Worm (Caenorhabditis elegans) whole organism, mixed stage, embryonic: ENCODE measurements around the gene R07G3.8.

ENCODE experiments used
- cnd-1 ChIP-seq: fragments of 200-800 bp; sonication (Bioruptor generic); optimal IDR thresholded peaks from 2 replicates; lab custom pipeline; 2018; ENCODE audit warnings: mild to moderate bottlenecking, missing genetic modification characterization, missing compliant biosample characterization
- elt-3 ChIP-seq: fragments of 150-350 bp; optimal IDR thresholded peaks from 2 replicates; lab custom pipeline; 2014; ENCODE audit warnings: missing biosample characterization, missing genetic modification characterization
- flh-1 ChIP-seq: fragments of 200-800 bp; sonication (Bioruptor generic); optimal IDR thresholded peaks from 2 replicates; lab custom pipeline; 2018; ENCODE audit warnings: mild to moderate bottlenecking, missing genetic modification characterization, moderate library complexity, missing compliant biosample characterization
- lin-13 ChIP-seq: fragments of 150-350 bp; optimal IDR thresholded peaks from 2 replicates; lab custom pipeline; 2014; ENCODE audit warnings: missing biosample characterization, missing genetic modification characterization
- mep-1 ChIP-seq: fragments of 150-350 bp; optimal IDR thresholded peaks from 2 replicates; lab custom pipeline; 2017; ENCODE audit warnings: missing biosample characterization, missing genetic modification reagents, missing genetic modification characterization, inconsistent platforms
- nhr-12 ChIP-seq: fragments of 150-350 bp; optimal IDR thresholded peaks from 2 replicates; lab custom pipeline; 2014; ENCODE audit warnings: missing biosample characterization, missing genetic modification characterization
- nhr-28 ChIP-seq: fragments of 150-350 bp; optimal IDR thresholded peaks from 2 replicates; lab custom pipeline; 2014; ENCODE audit warnings: missing biosample characterization, missing genetic modification characterization
- nhr-76 ChIP-seq: sonication (generic microtip); optimal IDR thresholded peaks from 2 replicates; lab custom pipeline; 2017; ENCODE audit warnings: missing biosample characterization, missing genetic modification characterization
- sem-2 ChIP-seq: fragments of 200-800 bp; sonication (Bioruptor generic); optimal IDR thresholded peaks from 2 replicates; lab custom pipeline; 2018; ENCODE audit warnings: mild to moderate bottlenecking, missing genetic modification characterization, missing compliant biosample characterization
- snpc-4 ChIP-seq: fragments of 150-350 bp; optimal IDR thresholded peaks from 2 replicates; lab custom pipeline; 2014; ENCODE audit warnings: missing biosample characterization, missing genetic modification characterization
- tbx-8 ChIP-seq: fragments of 200-800 bp; sonication (Bioruptor generic); optimal IDR thresholded peaks from 2 replicates; lab custom pipeline; 2018; ENCODE audit warnings: mild to moderate bottlenecking, missing genetic modification characterization, moderate library complexity, missing compliant biosample characterization
- unc-120 ChIP-seq: sonication (generic microtip); optimal IDR thresholded peaks from 2 replicates; lab custom pipeline; 2017; ENCODE audit warnings: missing genetic modification characterization, missing compliant biosample characterization; ENCODE audit not compliant: poor library complexity, severe bottlenecking
- unc-62 ChIP-seq: fragments of 150-350 bp; optimal IDR thresholded peaks from 2 replicates; lab custom pipeline; 2014; ENCODE audit warnings: missing biosample characterization, missing genetic modification reagents, missing genetic modification characterization
- ztf-11 ChIP-seq: fragments of 150-350 bp; optimal IDR thresholded peaks from 2 replicates; lab custom pipeline; 2014; ENCODE audit warnings: missing biosample characterization, missing genetic modification characterization

DNA sequence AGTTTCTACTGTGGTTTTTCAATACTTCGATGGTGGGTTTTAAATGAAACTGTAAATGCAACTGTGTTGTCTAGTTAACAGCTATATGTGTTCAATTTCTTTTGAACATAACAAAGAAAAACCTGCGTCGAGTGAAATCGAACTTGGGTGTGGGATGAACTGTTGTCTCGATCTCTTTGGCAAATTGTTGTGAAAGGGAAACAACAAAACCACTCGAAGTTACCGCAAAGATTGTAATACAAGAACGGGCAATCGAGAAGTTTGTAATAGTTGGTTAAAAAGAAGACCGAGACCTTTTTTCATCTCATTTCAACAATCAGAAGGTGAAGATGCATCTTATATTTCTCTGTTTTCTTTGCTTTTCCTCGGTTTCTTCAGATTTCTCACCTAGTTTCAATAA lies 12.4 kb downstream of the R07G3.8 start, which contains the start of gene lips-17:
- no peak for TF ChIP-seq nhr-28
- no peak for TF ChIP-seq snpc-4 (tag; lab: Kevin White, UChicago)
- TF ChIP-seq lin-13 (tag; lab: Kevin White, UChicago): no peak
- TF ChIP-seq nhr-76 (tag; lab: Kevin White, UChicago): no peak
- no peak for TF ChIP-seq unc-62 (GFP tag; lab: Kevin White, UChicago)
- TF ChIP-seq cnd-1 (tag; lab: Kevin White, UChicago): no peak
- TF ChIP-seq unc-120 (tag; lab: Kevin White, UChicago): no peak
- TF ChIP-seq tbx-8 (GFP tag; lab: Kevin White, UChicago): no peak
- TF ChIP-seq elt-3 (tag; lab: Kevin White, UChicago): no peak
- TF ChIP-seq ztf-11 (tag; lab: Kevin White, UChicago): no peak
- TF ChIP-seq nhr-12 (tag; lab: Kevin White, UChicago): no peak
- TF ChIP-seq flh-1: no peak
- no peak for TF ChIP-seq sem-2 (GFP tag; lab: Kevin White, UChicago)
- no peak for TF ChIP-seq mep-1
